Fruit fly (Drosophila melanogaster) Kc167 (cell line): Measurements from ENCODE around the gene CG5162.

Experiments
- Myc ChIP-seq: fragments of >200 bp; optimal IDR thresholded peaks from 2 replicates; lab custom pipeline; 2017; ENCODE audit warnings: missing external identifiers
- Sin3A ChIP-seq: fragments of >200 bp; optimal IDR thresholded peaks from 2 replicates; lab custom pipeline; 2018; ENCODE audit warnings: missing external identifiers
- h ChIP-seq: fragments of >200 bp; optimal IDR thresholded peaks from 3 replicates; lab custom pipeline; 2018; ENCODE audit warnings: missing external identifiers
- insv ChIP-seq: fragments of >200 bp; optimal IDR thresholded peaks from 3 replicates; lab custom pipeline; 2018; ENCODE audit warnings: missing external identifiers
- psq ChIP-seq: fragments of >200 bp; optimal IDR thresholded peaks from 2 replicates; lab custom pipeline; 2017; ENCODE audit warnings: missing external identifiers
- ttk ChIP-seq: sonication (Bioruptor generic); optimal IDR thresholded peaks from 2 replicates; lab custom pipeline; 2017; ENCODE audit warnings: missing external identifiers

Gene CG5162

DNA sequence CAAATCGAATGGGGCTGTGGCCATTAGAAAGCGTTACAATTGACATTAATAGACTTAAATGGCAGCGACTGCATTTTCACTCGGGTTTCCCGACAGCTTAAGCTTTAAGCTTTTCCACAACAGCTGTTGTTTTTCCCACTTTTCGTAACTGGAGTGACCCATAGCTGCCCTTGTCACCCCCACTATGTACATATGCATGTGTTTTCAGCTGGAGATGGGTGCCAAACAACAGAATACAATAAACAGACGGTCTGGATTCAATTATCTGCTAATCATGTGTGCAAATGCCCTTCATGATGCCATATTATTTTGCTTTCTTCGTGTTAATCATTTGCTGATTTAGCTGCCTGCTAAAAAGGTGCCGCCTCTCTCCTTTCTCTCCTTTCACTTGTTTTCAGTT, 31.6 kb upstream of the CG5162 start:
- TF ChIP-seq ttk (lab: Kevin White, UChicago) (no peak), Myc (lab: Kevin White, UChicago) (no peak), psq (lab: Kevin White, UChicago) (no peak), insv (lab: Kevin White, UChicago) (no peak), Sin3A (lab: Kevin White, UChicago) (no peak), h (lab: Kevin White, UChicago) (no peak)

DNA sequence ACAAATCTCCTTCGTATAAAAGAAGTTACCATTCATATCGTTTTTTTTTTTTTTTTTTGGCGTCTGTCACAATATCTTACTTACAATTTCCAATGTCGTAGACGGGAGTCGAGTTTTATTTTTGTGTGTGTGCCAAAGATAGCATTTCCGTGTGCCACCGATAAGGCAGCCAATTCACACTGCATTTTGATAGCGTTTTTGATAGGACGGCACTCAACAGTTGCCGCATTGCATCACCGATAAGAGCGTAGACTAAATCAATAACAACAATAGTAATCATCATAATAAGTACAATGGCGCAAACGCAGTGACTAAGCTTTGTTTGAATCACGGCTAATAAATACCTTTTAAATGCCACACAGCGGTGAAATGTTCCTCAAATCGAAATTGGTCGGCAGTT, 28.7 kb upstream of the CG5162 start:
- TF ChIP-seq insv (lab: Kevin White, UChicago), result no peak
- TF ChIP-seq Myc (lab: Kevin White, UChicago), result no peak
- TF ChIP-seq Sin3A (lab: Kevin White, UChicago), result no peak
- TF ChIP-seq h (lab: Kevin White, UChicago), result no peak
- TF ChIP-seq psq (lab: Kevin White, UChicago), result no peak
- TF ChIP-seq ttk (lab: Kevin White, UChicago), result no peak

DNA sequence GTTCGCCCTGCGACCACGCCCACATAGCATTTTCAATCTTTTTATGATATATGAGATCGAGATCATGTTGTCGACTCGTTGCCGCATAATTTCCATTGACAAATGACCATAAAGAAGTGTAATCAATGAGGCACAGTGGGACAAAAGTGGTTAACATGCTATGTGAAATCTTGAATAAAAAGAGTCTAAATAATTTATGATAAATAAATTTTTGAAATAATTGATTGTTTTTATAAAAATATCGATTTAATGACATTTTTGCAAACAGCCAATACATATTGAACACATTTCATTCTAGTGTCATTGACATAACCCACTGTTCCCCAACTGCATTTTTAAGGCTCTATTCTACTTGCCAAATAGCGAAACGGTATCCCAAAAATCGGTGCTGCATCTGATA, 27.6 kb upstream of the CG5162 start:
- TF ChIP-seq psq (lab: Kevin White, UChicago), result no peak
- no peak for TF ChIP-seq Sin3A (lab: Kevin White, UChicago)
- no peak for TF ChIP-seq Myc (lab: Kevin White, UChicago)
- no peak for TF ChIP-seq ttk (lab: Kevin White, UChicago)
- TF ChIP-seq insv (lab: Kevin White, UChicago), result no peak
- TF ChIP-seq h (lab: Kevin White, UChicago), result no peak

DNA sequence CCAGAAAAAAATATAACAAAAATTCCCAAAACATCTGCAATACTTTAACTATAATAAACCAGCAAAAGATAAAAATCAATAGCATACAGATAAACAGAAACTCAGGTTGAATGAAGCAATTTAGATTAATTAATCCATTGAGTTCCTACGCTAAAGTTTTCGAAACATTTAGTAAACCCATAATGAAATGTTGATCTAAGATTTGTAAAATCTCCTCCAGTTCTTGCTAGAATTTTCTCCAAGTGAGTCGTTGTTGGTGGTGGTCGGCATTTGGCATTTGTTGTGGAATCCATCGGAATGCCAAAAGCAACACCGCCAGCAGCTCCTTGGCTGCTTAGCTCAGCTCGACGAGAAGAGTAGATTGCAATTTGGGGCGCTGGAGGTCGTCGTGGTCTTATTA, 26.9 kb upstream of the CG5162 start:
- TF ChIP-seq ttk (lab: Kevin White, UChicago), result no peak
- no peak for TF ChIP-seq Myc (lab: Kevin White, UChicago)
- TF ChIP-seq psq (lab: Kevin White, UChicago), result no peak
- TF ChIP-seq insv (lab: Kevin White, UChicago), result no peak
- no peak for TF ChIP-seq h (lab: Kevin White, UChicago)
- no peak for TF ChIP-seq Sin3A (lab: Kevin White, UChicago)

DNA sequence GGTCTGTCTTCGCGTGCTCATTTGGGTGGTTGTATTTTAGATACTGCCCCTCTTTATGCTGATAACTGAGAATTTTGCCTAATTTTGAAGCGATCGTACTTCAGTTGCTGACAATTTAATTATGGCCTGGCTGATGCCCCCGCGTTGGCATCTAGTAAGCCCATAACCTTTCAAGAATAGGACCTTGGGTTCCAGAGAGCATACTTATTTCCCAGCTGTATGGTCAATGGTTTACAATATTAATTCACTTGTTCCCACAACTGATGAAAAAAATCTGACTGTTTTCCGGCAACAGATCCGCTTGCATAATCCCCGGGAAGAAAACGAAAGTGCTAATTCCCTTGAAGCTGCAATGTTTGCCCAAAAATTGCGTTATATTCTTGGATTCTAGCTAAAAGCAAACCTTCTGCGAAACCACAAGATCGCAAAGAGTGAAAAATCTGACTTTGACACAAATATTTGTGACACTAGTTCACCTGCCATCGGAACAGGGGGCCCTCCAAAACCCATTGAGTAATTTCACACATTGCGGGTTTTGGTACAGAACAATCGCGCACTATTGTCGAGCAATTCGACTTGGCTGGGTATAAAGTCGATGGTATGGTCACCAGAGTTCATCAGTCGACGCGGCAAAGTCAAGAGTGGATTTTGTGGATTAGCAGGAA, 12.5 kb upstream of the CG5162 start, which contains the start of the genes TTLL1A and CG5070:
TTLL1A (minus strand) TSS at position 101 of the 665 bp plus-strand sequence.
CG5070 (plus strand) TSS at position 615 of the 665 bp plus-strand sequence.
- no peak for TF ChIP-seq psq (lab: Kevin White, UChicago)
- TF ChIP-seq insv (lab: Kevin White, UChicago), result no peak
- TF ChIP-seq Sin3A (lab: Kevin White, UChicago), result no peak
- no peak for TF ChIP-seq ttk (lab: Kevin White, UChicago)
- no peak for TF ChIP-seq Myc (lab: Kevin White, UChicago)
- TF ChIP-seq h (lab: Kevin White, UChicago), result no peak

DNA sequence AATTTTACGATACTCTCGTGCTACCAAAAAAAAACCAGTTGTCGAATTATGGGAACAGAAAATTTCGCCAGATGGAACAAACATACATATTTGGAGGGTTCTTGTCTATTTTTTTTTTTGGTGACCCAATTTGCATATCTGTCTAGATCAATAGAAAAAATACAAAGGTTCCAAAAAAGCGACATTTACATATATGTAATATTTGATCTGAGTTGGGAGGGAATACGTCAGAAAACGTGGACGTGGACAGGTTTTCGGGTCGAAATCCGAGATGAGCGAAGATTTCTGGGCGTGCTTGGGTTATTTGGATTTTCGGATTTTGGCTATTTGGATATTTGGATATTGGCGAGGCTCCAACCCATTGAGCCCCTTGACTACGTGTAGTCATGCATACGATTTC, 10.1 kb upstream of the CG5162 start:
- TF ChIP-seq psq (lab: Kevin White, UChicago) (no peak), insv (lab: Kevin White, UChicago) (no peak), ttk (lab: Kevin White, UChicago) (no peak), h (lab: Kevin White, UChicago) (no peak)

DNA sequence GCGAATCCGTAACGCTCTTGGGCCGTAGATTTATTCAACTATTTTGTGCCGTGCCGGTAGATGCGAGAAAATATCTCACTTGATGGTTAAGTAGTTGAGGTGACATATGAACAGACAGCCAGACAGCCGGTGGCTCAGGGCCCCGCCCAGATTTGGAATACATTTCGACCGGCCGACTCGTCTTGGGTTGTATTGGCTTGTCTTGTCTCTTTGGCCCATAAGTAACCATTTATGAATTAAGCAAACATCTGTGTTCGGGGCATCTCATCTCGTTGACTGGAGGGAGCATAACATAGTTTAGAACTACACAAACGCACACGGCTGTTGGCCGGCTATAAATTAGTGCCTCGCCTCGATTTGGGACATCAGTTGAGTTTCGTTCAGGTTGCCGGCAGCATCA, 9.1 kb upstream of the CG5162 start, which contains the start of gene CG32564:
CG32564 (plus strand) TSS at position 362 of the 400 bp plus-strand sequence.
- TF ChIP-seq psq (lab: Kevin White, UChicago) (no peak), Sin3A (lab: Kevin White, UChicago) (no peak), ttk (lab: Kevin White, UChicago) (no peak), insv (lab: Kevin White, UChicago) (no peak), Myc (lab: Kevin White, UChicago) (no peak), h (lab: Kevin White, UChicago) (no peak)

DNA sequence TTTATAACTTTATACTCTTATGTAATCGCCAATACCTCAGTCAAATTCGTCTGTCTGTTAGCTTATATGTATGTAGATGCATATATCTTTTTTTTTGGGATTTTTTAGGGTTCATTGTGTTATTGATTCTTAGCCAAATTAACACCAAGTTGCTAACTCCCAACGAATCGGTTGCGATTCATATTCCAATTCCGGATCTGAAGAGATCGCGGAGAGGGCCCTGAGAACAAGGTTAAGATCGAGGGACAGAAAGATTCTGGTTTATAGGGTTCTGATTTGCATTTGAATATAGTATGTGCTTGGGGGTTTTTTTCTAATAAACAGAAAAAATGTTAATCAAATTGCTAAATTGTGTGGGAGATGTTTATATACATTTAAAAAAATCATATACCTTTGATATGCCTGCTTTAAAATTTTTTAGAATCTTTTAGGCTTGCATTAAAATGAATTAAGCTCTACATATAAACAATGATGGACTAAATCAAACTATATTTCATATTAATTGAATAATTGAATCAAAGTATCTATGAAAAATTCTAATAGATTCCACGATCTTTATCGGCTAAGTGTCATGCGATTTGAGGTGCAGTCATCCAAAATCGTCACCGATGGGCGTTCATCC, 7.1 kb upstream of the CG5162 start, which contains the start of gene CG32563:
CG32563 (plus strand) TSS at position 572 of the 622 bp plus-strand sequence.
- TF ChIP-seq h (lab: Kevin White, UChicago), result no peak
- TF ChIP-seq Myc (lab: Kevin White, UChicago), result no peak
- TF ChIP-seq Sin3A (lab: Kevin White, UChicago), result no peak
- no peak for TF ChIP-seq ttk (lab: Kevin White, UChicago)
- TF ChIP-seq insv (lab: Kevin White, UChicago), result no peak
- TF ChIP-seq psq (lab: Kevin White, UChicago), result no peak

DNA sequence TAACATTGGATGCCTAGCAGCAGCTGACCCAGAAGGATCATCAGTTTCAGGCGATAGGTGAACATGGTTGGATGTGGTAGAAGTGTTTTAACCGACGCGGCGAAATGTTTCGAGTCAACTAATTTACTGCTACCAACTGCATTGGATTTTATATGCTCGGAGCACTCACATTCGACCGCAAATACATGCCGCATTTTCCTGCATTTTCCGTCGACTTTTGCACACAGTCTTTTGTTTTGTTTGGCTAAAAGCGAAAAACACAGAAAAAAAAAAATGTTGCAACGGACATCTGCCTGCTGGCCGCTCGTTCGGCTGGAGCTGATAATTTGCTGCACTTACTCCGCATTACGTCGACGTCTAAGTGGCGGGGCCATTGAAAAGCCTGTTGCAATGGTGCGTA, 5.2 kb upstream of the CG5162 start, which contains the start of gene CG12995:
CG12995 (minus strand) TSS at position 101 of the 400 bp plus-strand sequence.
- TF ChIP-seq Myc (lab: Kevin White, UChicago), result no peak
- no peak for TF ChIP-seq ttk (lab: Kevin White, UChicago)
- no peak for TF ChIP-seq h (lab: Kevin White, UChicago)
- TF ChIP-seq psq (lab: Kevin White, UChicago), result no peak
- no peak for TF ChIP-seq Sin3A (lab: Kevin White, UChicago)
- no peak for TF ChIP-seq insv (lab: Kevin White, UChicago)

DNA sequence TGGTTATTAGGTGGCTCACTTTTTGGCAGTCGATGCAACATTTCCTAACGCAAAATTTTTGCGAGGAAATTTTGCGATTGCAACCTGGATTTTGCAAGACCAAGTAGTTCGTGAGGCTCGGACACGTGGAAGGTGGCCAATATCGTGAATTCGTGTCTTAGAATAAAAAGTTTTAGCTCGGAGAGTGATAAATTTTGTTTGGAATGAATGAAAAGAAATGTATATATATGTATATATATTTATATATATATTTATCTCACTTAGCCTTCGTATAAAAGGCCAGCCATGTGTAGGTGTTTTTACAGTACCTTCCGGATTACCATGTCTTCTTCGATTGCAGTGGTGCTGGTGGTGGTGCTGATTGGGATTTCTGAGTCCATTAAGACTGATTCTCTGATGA, 3.1 kb upstream of the CG5162 start, which contains the start of gene CG18258:
CG18258 (plus strand) TSS at position 301 of the 400 bp plus-strand sequence.
- no peak for TF ChIP-seq h (lab: Kevin White, UChicago)
- TF ChIP-seq Sin3A (lab: Kevin White, UChicago), result no peak
- no peak for TF ChIP-seq insv (lab: Kevin White, UChicago)

DNA sequence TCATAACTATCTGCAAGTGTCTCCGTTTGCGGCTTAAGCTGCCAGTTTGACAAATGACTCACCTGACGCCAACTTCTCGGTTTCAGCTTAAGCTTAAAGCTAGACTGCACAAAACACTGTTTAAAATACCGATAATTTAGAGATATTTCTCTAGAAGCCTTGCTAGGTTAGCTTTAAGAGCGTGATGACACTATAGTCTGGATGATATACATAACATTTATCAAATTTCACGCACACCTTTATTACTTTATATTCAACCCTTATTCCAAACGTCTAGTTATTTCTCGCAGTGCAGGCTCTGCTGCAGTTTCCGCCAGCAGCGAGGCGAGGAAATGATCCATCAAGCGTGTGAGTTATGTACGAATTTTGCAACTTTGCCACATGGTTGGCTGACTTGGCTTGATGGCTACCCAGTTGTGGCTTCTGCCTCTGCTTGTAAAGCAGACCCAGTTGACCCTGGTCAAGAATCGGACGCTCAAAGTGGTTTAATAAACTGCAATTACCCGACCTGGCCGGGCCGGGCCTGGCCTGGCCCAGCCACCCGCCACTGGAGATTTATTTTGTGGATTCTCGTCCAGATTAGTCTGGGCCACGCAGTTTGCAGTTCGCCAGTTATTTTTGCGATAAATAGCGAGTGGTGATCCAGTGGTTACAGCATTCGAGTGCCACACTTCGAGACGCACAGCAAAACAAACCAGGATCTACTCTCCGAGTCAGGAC, 3.3 kb downstream of the CG5162 start, which contains the start of gene CG12998:
CG12998 (plus strand) TSS at position 436 of the 720 bp plus-strand sequence.
- TF ChIP-seq psq (lab: Kevin White, UChicago) (no peak), h (lab: Kevin White, UChicago) (no peak), ttk (lab: Kevin White, UChicago) (no peak), Myc (lab: Kevin White, UChicago) (no peak), insv (lab: Kevin White, UChicago) (no peak), Sin3A (lab: Kevin White, UChicago) (no peak)
